Worm (Caenorhabditis elegans) whole organism, late embryonic: ENCODE measurements around the gene C34E10.10.

Experiments
- pqm-1 ChIP-seq: sonication (generic microtip); optimal IDR thresholded peaks from 2 replicates; lab custom pipeline; 2016; ENCODE audit warnings: missing genetic modification characterization, missing compliant biosample characterization
- ztf-16 ChIP-seq: sonication (generic microtip); optimal IDR thresholded peaks from 2 replicates; lab custom pipeline; 2017; ENCODE audit warnings: missing genetic modification characterization, missing compliant biosample characterization

DNA sequence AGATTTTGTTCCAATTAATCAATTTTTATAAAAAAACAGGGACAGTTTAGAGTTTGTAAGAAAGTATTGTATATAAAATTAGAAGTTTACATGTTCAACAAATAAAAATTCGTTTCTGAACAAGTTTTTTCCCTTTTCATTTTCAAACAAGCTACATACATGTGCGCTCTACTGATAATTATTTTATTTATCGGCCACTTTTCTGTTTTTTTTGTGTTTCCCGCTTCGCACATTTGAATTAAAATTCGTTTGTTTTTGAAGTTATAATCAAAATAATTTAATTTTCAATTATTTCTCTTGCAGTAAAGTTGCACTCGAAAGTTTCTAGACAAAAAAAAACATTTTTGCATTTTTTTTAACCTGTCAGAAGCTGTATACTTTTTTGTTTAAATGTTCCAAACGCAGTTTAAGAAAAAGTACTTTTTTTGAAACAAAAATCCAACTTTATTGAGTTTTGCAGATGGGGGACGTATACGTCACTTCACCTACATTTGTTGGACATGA lies 37.0 kb downstream of the C34E10.10 start, which contains the start of gene hira-1:
- TF ChIP-seq pqm-1 (tag; lab: Kevin White, UChicago) (no peak), ztf-16 (tag; lab: Kevin White, UChicago) (no peak)
